Fruit fly (Drosophila melanogaster) whole organism, embryonic: Measurements from ENCODE around the gene CG13676.

Experiments
- Blimp-1 ChIP-seq: fragments of 200-800 bp; sonication (Bioruptor generic); optimal IDR thresholded peaks from 3 replicates; lab custom pipeline; 2018; ENCODE audit warnings: missing biosample characterization, missing genetic modification characterization, mild to moderate bottlenecking, moderate library complexity, missing genetic modification reagents
- CG11093 ChIP-seq: fragments of 200-800 bp; sonication (Bioruptor generic); IDR thresholded peaks from 3 replicates; pipeline ENCODE4 v1.3.6; 2022; ENCODE audit warnings: missing biosample characterization, missing genetic modification characterization
- CG17568 ChIP-seq: fragments of 200-800 bp; sonication (Bioruptor generic); optimal IDR thresholded peaks from 2 replicates; lab custom pipeline; 2018; ENCODE audit warnings: missing biosample characterization, mild to moderate bottlenecking, missing genetic modification characterization, moderate library complexity
- Lim3 ChIP-seq: fragments of 200-800 bp; sonication (Bioruptor generic); IDR thresholded peaks from 2 replicates; pipeline ENCODE4 v1.3.6; 2022; ENCODE audit warnings: missing biosample characterization, missing genetic modification characterization
- Nf-YA ChIP-seq: fragments of 200-800 bp; sonication (Bioruptor generic); IDR thresholded peaks from 2 replicates; pipeline ENCODE4 v1.3.6; 2022; ENCODE audit warnings: missing biosample characterization, missing genetic modification characterization
- caup ChIP-seq: fragments of 200-800 bp; sonication (Bioruptor generic); optimal IDR thresholded peaks from 3 replicates; lab custom pipeline; 2017; ENCODE audit warnings: missing biosample characterization, mild to moderate bottlenecking, missing genetic modification characterization, moderate library complexity; ENCODE audit not compliant: severe bottlenecking
- prd ChIP-seq, 3 experiments: fragments of >200 bp in 2 of 3; fragments of 200-800 bp in 1 of 3; sonication (Bioruptor generic) in 1 of 3; optimal IDR thresholded peaks in 2 of 3; IDR thresholded peaks in 1 of 3; 2 replicates in 2 of 3; 3 replicates in 1 of 3; pipeline versions ENCODE4 v1.3.6 to Lab custom; 2017 to 2022; ENCODE audit warnings: missing biosample characterization in 1 of 3, missing genetic modification characterization in 1 of 3
- tx ChIP-seq: fragments of 200-800 bp; sonication (Bioruptor generic); optimal IDR thresholded peaks from 2 replicates; lab custom pipeline; 2016; ENCODE audit warnings: missing biosample characterization, missing genetic modification characterization
- yki ChIP-seq: fragments of >200 bp; optimal IDR thresholded peaks from 3 replicates; lab custom pipeline; 2018

- TF ChIP-seq yki (lab: Kevin White, UChicago), result no peak
- no peak for TF ChIP-seq caup
- no peak for TF ChIP-seq Lim3 (GFP tag; lab: Robert Waterston, UW)
- no peak for TF ChIP-seq tx (GFP tag; lab: Kevin White, UChicago)
- TF ChIP-seq Blimp-1 (GFP tag; lab: Kevin White, UChicago), result no peak
- no peak for TF ChIP-seq CG17568
- TF ChIP-seq Nf-YA (GFP tag; lab: Robert Waterston, UW), result no peak
- TF ChIP-seq prd (optimal IDR thresholded peaks at IDR 0.05; lab: Kevin White, UChicago), result no peak
- no peak for TF ChIP-seq prd (GFP tag; IDR thresholded peaks at IDR 0.05; lab: Robert Waterston, UW)
- TF ChIP-seq CG11093 (GFP tag; lab: Robert Waterston, UW), result no peak
Observed at dm6 chr3L:8155324-8155723, 3.7 kb upstream of the CG13676 start.
